Worm (Caenorhabditis elegans) whole organism, L2 larva: ENCODE results near the gene F01F1.3.
A peak's percentile ranks its signal among the peaks of the same experiment; 100 is the strongest.

Experiments used
- F13H6.1 ChIP-seq: sonication (generic microtip); optimal IDR thresholded peaks from 2 replicates; lab custom pipeline; 2016; ENCODE audit warnings: missing genetic modification characterization, missing compliant biosample characterization
- R02D3.7 ChIP-seq: fragments of 150-350 bp; optimal IDR thresholded peaks from 2 replicates; lab custom pipeline; 2014; ENCODE audit warnings: missing biosample characterization, missing genetic modification characterization
- Y55F3AM.14 ChIP-seq: fragments of 200-800 bp; sonication (Bioruptor generic); optimal IDR thresholded peaks from 2 replicates; lab custom pipeline; 2018; ENCODE audit warnings: mild to moderate bottlenecking, missing genetic modification characterization, missing compliant biosample characterization
- ZK546.5 ChIP-seq: sonication (generic microtip); optimal IDR thresholded peaks from 2 replicates; lab custom pipeline; 2017; ENCODE audit warnings: missing biosample characterization, missing genetic modification characterization
- blmp-1 ChIP-seq: sonication (generic microtip); optimal IDR thresholded peaks from 2 replicates; lab custom pipeline; 2017; ENCODE audit warnings: missing genetic modification characterization, mild to moderate bottlenecking, missing compliant biosample characterization, antibody characterized with exemption, moderate library complexity; ENCODE audit not compliant: insufficient read depth
- ceh-82 ChIP-seq: fragments of 150-350 bp; optimal IDR thresholded peaks from 2 replicates; lab custom pipeline; 2014; ENCODE audit warnings: missing biosample characterization, missing genetic modification characterization
- crh-2 ChIP-seq: sonication (generic microtip); optimal IDR thresholded peaks from 2 replicates; lab custom pipeline; 2017; ENCODE audit warnings: missing biosample characterization, missing genetic modification characterization
- dmd-4 ChIP-seq: sonication (generic microtip); optimal IDR thresholded peaks from 2 replicates; lab custom pipeline; 2017; ENCODE audit warnings: missing biosample characterization, missing genetic modification characterization
- egl-27 ChIP-seq: sonication (generic microtip); optimal IDR thresholded peaks from 3 replicates; lab custom pipeline; 2017; ENCODE audit warnings: missing biosample characterization, missing genetic modification reagents, missing genetic modification characterization
- fos-1 ChIP-seq: fragments of 150-350 bp; optimal IDR thresholded peaks from 2 replicates; lab custom pipeline; 2014; ENCODE audit warnings: missing biosample characterization, missing genetic modification characterization
- gmeb-1 ChIP-seq: fragments of 150-350 bp; optimal IDR thresholded peaks from 2 replicates; lab custom pipeline; 2014; ENCODE audit warnings: missing biosample characterization, missing genetic modification characterization
- lin-11 ChIP-seq: fragments of 150-350 bp; sonication (generic microtip); optimal IDR thresholded peaks from 2 replicates; lab custom pipeline; 2014; ENCODE audit warnings: missing biosample characterization, missing genetic modification characterization, inconsistent platforms, mixed read lengths
- lin-13 ChIP-seq: fragments of 150-350 bp; optimal IDR thresholded peaks from 2 replicates; lab custom pipeline; 2014; ENCODE audit warnings: missing biosample characterization, missing genetic modification reagents, missing genetic modification characterization
- nhr-12 ChIP-seq: fragments of 150-350 bp; optimal IDR thresholded peaks from 2 replicates; lab custom pipeline; 2014; ENCODE audit warnings: missing biosample characterization, missing genetic modification characterization
- nhr-129 ChIP-seq: fragments of 150-350 bp; optimal IDR thresholded peaks from 2 replicates; lab custom pipeline; 2014; ENCODE audit warnings: missing biosample characterization, missing genetic modification characterization
- nhr-21 ChIP-seq: fragments of 150-350 bp; optimal IDR thresholded peaks from 2 replicates; lab custom pipeline; 2014; ENCODE audit warnings: missing biosample characterization, missing genetic modification characterization
- nhr-25 ChIP-seq: fragments of 150-350 bp; sonication (generic microtip); optimal IDR thresholded peaks from 3 replicates; lab custom pipeline; 2014; ENCODE audit warnings: missing biosample characterization, missing genetic modification characterization
- sma-3 ChIP-seq: sonication (generic microtip); optimal IDR thresholded peaks from 2 replicates; lab custom pipeline; 2016; ENCODE audit warnings: missing genetic modification reagents, missing genetic modification characterization, missing compliant biosample characterization
- sma-9 ChIP-seq, 2 experiments: fragments of 150-350 bp in 1 of 2; sonication (generic microtip) in 1 of 2; optimal IDR thresholded peaks; 2 replicates each; lab custom pipeline; 2014 to 2016; ENCODE audit warnings: missing genetic modification characterization in 2 of 2, mild to moderate bottlenecking in 1 of 2, missing biosample characterization in 1 of 2, missing compliant biosample characterization in 1 of 2, missing genetic modification reagents in 1 of 2, moderate library complexity in 1 of 2
- snpc-4 ChIP-seq: fragments of 150-350 bp; optimal IDR thresholded peaks from 2 replicates; lab custom pipeline; 2014; ENCODE audit warnings: missing biosample characterization, missing genetic modification characterization
- ztf-4 ChIP-seq: fragments of 150-350 bp; optimal IDR thresholded peaks from 2 replicates; lab custom pipeline; 2014; ENCODE audit warnings: missing biosample characterization, missing genetic modification characterization

F01F1.3 gene

DNA sequence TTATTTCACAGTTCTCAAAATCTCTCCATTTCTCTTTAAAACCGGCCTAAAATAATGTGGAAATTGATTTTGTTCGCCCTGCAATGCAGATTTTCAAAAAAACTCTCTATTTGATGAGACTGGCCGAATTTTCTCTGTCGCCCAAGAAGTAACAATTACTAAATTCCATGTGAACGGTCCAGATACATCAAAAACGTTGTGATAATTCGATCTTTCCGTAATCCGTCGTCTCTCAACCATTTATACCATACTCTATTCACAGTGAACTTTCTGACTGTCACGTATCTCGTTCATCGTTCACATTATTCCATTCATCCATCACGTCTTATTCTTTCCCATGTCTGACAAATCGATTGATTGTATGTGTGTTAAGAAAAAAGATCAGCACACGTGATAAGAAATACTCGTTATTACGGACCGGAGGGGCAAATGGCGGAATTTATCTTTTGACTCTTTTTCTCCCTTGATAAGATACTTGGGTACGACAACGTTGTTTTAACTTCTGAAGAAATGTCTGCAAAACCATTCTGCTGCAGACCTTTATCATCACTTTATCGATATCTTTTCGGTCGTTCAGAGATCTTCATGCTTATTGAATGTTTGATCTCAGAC is 49.4 kb downstream of the F01F1.3 start (continued):
- TF ChIP-seq nhr-12: no peak
- TF ChIP-seq sma-9 (GFP tag; optimal IDR thresholded peaks at IDR 0.05; lab: Kevin White, UChicago): peak; percentile 84
- no peak for TF ChIP-seq sma-9 (tag; optimal IDR thresholded peaks at IDR 0.05; lab: Kevin White, UChicago)
- no peak for TF ChIP-seq dmd-4 (tag; lab: Kevin White, UChicago)
- TF ChIP-seq nhr-25: peak; percentile 71
- TF ChIP-seq egl-27 (tag; lab: Kevin White, UChicago): no peak
- peak; percentile 66 for TF ChIP-seq blmp-1 (tag; lab: Kevin White, UChicago)
- TF ChIP-seq ceh-82 (tag; lab: Kevin White, UChicago): no peak

DNA sequence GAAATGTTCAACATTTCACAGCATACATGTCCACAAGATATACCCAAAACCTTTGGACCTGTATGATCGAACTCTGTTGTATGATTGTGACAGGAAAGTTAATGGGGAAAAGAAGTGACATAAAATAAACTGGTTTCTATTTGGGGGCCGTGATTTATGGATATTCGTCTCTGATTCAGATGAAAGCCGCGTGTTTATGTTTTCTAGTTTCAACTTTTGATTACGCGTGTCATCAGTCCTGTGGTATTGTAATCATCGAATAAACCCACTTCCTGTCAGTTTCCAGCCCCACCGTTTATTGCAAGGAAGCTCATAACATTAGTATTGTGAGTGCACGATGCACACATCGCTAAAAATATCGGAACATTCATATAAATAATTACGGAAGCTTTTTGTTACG is 50.5 kb downstream of the F01F1.3 start:
- TF ChIP-seq blmp-1 (tag; lab: Kevin White, UChicago) (peak; percentile 33), Y55F3AM.14 (no peak), sma-9 (GFP tag; optimal IDR thresholded peaks at IDR 0.05; lab: Kevin White, UChicago) (peak; percentile 73), sma-9 (tag; optimal IDR thresholded peaks at IDR 0.05; lab: Kevin White, UChicago) (no peak), crh-2 (peak; percentile 25), nhr-129 (tag; lab: Kevin White, UChicago) (peak; percentile 3), F13H6.1 (tag; lab: Kevin White, UChicago) (no peak), R02D3.7 (tag; lab: Kevin White, UChicago) (no peak), sma-3 (GFP tag; lab: Kevin White, UChicago) (peak; percentile 59), ztf-4 (tag; lab: Kevin White, UChicago) (no peak), egl-27 (tag; lab: Kevin White, UChicago) (peak; percentile 6), snpc-4 (tag; lab: Kevin White, UChicago) (no peak), nhr-25 (peak; percentile 83), gmeb-1 (tag; lab: Kevin White, UChicago) (peak; percentile 25), lin-11 (tag; lab: Kevin White, UChicago) (no peak), nhr-21 (tag; lab: Kevin White, UChicago) (peak; percentile 49), lin-13 (no peak), fos-1 (tag; lab: Kevin White, UChicago) (no peak), ZK546.5 (no peak)
